Fruit fly (Drosophila melanogaster) whole organism, embryonic: ENCODE results near the gene smo.

ENCODE experiments used
- Asciz ChIP-seq: fragments of 200-800 bp; sonication (Bioruptor generic); optimal IDR thresholded peaks from 2 replicates; lab custom pipeline; 2017; ENCODE audit warnings: missing biosample characterization, mild to moderate bottlenecking, missing genetic modification characterization, missing genetic modification reagents
- CG11398 ChIP-seq: fragments of 200-800 bp; sonication (Bioruptor generic); optimal IDR thresholded peaks from 2 replicates; lab custom pipeline; 2016; ENCODE audit warnings: missing biosample characterization, missing genetic modification characterization
- CG12236 ChIP-seq: fragments of 200-800 bp; sonication (Bioruptor generic); optimal IDR thresholded peaks from 2 replicates; lab custom pipeline; 2016; ENCODE audit warnings: missing biosample characterization, missing genetic modification characterization
- CG15696 ChIP-seq: fragments of 200-800 bp; sonication (Bioruptor generic); optimal IDR thresholded peaks from 2 replicates; lab custom pipeline; 2019; ENCODE audit warnings: missing biosample characterization, mild to moderate bottlenecking, missing genetic modification characterization, moderate library complexity
- CG1602 ChIP-seq: fragments of 200-800 bp; sonication (Bioruptor generic); optimal IDR thresholded peaks from 3 replicates; lab custom pipeline; 2016; ENCODE audit warnings: missing biosample characterization, missing genetic modification characterization
- CG1647 ChIP-seq: fragments of 200-800 bp; sonication (Bioruptor generic); optimal IDR thresholded peaks from 3 replicates; lab custom pipeline; 2016; ENCODE audit warnings: missing biosample characterization, missing genetic modification characterization
- CG16813 ChIP-seq: fragments of 200-800 bp; sonication (Bioruptor generic); IDR thresholded peaks from 3 replicates; pipeline ENCODE4 v1.3.6; 2022; ENCODE audit warnings: missing biosample characterization, missing genetic modification characterization; ENCODE audit not compliant: partially characterized antibody
- CG17359 ChIP-seq: fragments of 200-800 bp; sonication (Bioruptor generic); optimal IDR thresholded peaks from 3 replicates; lab custom pipeline; 2018; ENCODE audit warnings: missing biosample characterization, mild to moderate bottlenecking, missing genetic modification characterization, moderate library complexity
- CG18599 ChIP-seq: fragments of 200-800 bp; sonication (Bioruptor generic); optimal IDR thresholded peaks from 3 replicates; lab custom pipeline; 2017; ENCODE audit warnings: missing biosample characterization, missing genetic modification characterization, mild to moderate bottlenecking, moderate library complexity, missing genetic modification reagents
- CG18619 ChIP-seq: fragments of 200-800 bp; sonication (Bioruptor generic); optimal IDR thresholded peaks from 3 replicates; lab custom pipeline; 2017; ENCODE audit warnings: missing biosample characterization, mild to moderate bottlenecking, missing genetic modification characterization
- CG18764 ChIP-seq: fragments of 200-800 bp; sonication (Bioruptor generic); optimal IDR thresholded peaks from 3 replicates; lab custom pipeline; 2016; ENCODE audit warnings: missing biosample characterization, missing genetic modification characterization
- CG2120 ChIP-seq: fragments of 200-800 bp; sonication (Bioruptor generic); optimal IDR thresholded peaks from 3 replicates; lab custom pipeline; 2016; ENCODE audit warnings: missing biosample characterization, missing genetic modification characterization
- CG2129 ChIP-seq: fragments of 200-800 bp; sonication (Bioruptor generic); IDR thresholded peaks from 2 replicates; pipeline ENCODE4 v1.3.6; 2022; ENCODE audit warnings: missing biosample characterization, missing genetic modification characterization; ENCODE audit not compliant: partially characterized antibody
- CG2678 ChIP-seq: fragments of 200-800 bp; sonication (Bioruptor generic); optimal IDR thresholded peaks from 3 replicates; lab custom pipeline; 2019; ENCODE audit warnings: missing biosample characterization, mild to moderate bottlenecking, missing genetic modification characterization, moderate library complexity
- CG3065 ChIP-seq: fragments of 200-800 bp; sonication (Bioruptor generic); optimal IDR thresholded peaks from 2 replicates; lab custom pipeline; 2016; ENCODE audit warnings: missing biosample characterization, missing genetic modification characterization
- CG4707 ChIP-seq: fragments of 200-800 bp; sonication (Bioruptor generic); optimal IDR thresholded peaks from 2 replicates; lab custom pipeline; 2018; ENCODE audit warnings: missing biosample characterization, mild to moderate bottlenecking, missing genetic modification characterization, moderate library complexity
- CG4854 ChIP-seq: fragments of 200-800 bp; sonication (Bioruptor generic); optimal IDR thresholded peaks from 2 replicates; lab custom pipeline; 2016; ENCODE audit warnings: missing biosample characterization, missing genetic modification characterization, inconsistent platforms
- CG6175 ChIP-seq: fragments of 200-800 bp; sonication (Bioruptor generic); IDR thresholded peaks from 3 replicates; pipeline ENCODE4 v1.3.6; 2022; ENCODE audit warnings: missing biosample characterization, missing genetic modification characterization
- CG7963 ChIP-seq: fragments of 200-800 bp; sonication (Bioruptor generic); IDR thresholded peaks from 3 replicates; pipeline ENCODE4 v1.3.6; 2022; ENCODE audit warnings: missing biosample characterization, missing genetic modification characterization; ENCODE audit not compliant: partially characterized antibody
- CG8290 ChIP-seq, 3 experiments: fragments of 200-800 bp; sonication (Bioruptor generic); optimal IDR thresholded peaks; 2 replicates each; lab custom pipeline; 2016 to 2019; ENCODE audit warnings: missing biosample characterization in 3 of 3, missing genetic modification characterization in 3 of 3, mild to moderate bottlenecking in 2 of 3, moderate library complexity in 1 of 3
- CG8359 ChIP-seq: fragments of 200-800 bp; sonication (Bioruptor generic); optimal IDR thresholded peaks from 2 replicates; lab custom pipeline; 2017; ENCODE audit warnings: missing biosample characterization, mild to moderate bottlenecking, missing genetic modification characterization, borderline replicate concordance
- Eip74EF ChIP-seq, 2 experiments: fragments of 200-800 bp in 1 of 2; fragments of >200 bp in 1 of 2; sonication (Bioruptor generic) in 1 of 2; optimal IDR thresholded peaks; 2 replicates each; lab custom pipeline; 2017 to 2019; ENCODE audit warnings: missing biosample characterization in 2 of 2, missing genetic modification characterization in 2 of 2, mild to moderate bottlenecking in 1 of 2, moderate library complexity in 1 of 2
- Gsc ChIP-seq: fragments of 200-800 bp; sonication (Bioruptor generic); IDR thresholded peaks from 2 replicates; pipeline ENCODE4 v1.3.6; 2022; ENCODE audit warnings: missing biosample characterization, missing genetic modification characterization
- HmgZ ChIP-seq: fragments of 200-800 bp; sonication (Bioruptor generic); optimal IDR thresholded peaks from 2 replicates; lab custom pipeline; 2018; ENCODE audit warnings: missing biosample characterization, mild to moderate bottlenecking, missing genetic modification characterization
- Nf-YC ChIP-seq: fragments of 200-800 bp; optimal IDR thresholded peaks from 3 replicates; lab custom pipeline; 2019; ENCODE audit warnings: missing biosample characterization, mild to moderate bottlenecking, missing genetic modification characterization, moderate library complexity
- Ptx1 ChIP-seq: fragments of 200-800 bp; sonication (Bioruptor generic); IDR thresholded peaks from 2 replicates; pipeline ENCODE4 v1.3.6; 2022; ENCODE audit warnings: missing biosample characterization, missing genetic modification characterization
- Rfx ChIP-seq: fragments of 200-800 bp; sonication (Bioruptor generic); IDR thresholded peaks from 2 replicates; pipeline ENCODE4 v1.3.6; 2022; ENCODE audit warnings: missing biosample characterization, missing genetic modification characterization
- Ssrp ChIP-seq: fragments of 200-800 bp; sonication (Bioruptor generic); optimal IDR thresholded peaks from 2 replicates; lab custom pipeline; 2018; ENCODE audit warnings: missing biosample characterization, mild to moderate bottlenecking, missing genetic modification characterization, moderate library complexity
- br ChIP-seq: fragments of >200 bp; optimal IDR thresholded peaks from 2 replicates; lab custom pipeline; 2017
- bsh ChIP-seq, 2 experiments: fragments of 200-800 bp; sonication (Bioruptor generic); optimal IDR thresholded peaks; 2 replicates each; lab custom pipeline; 2017 to 2018; ENCODE audit warnings: mild to moderate bottlenecking in 2 of 2, missing biosample characterization in 2 of 2, missing genetic modification characterization in 2 of 2, moderate library complexity in 1 of 2
- chinmo ChIP-seq: fragments of 200-800 bp; sonication (Bioruptor generic); IDR thresholded peaks from 4 replicates; pipeline ENCODE4 v1.3.6; 2022; ENCODE audit warnings: missing biosample characterization, missing genetic modification characterization; ENCODE audit not compliant: partially characterized antibody
- chm ChIP-seq: fragments of 200-800 bp; sonication (Bioruptor generic); IDR thresholded peaks from 2 replicates; pipeline ENCODE4 v1.3.6; 2022; ENCODE audit warnings: missing biosample characterization, missing genetic modification characterization
- crol ChIP-seq: fragments of 200-800 bp; sonication (Bioruptor generic); IDR thresholded peaks from 2 replicates; pipeline ENCODE4 v1.3.6; 2022; ENCODE audit warnings: missing biosample characterization, missing genetic modification characterization
- dysf ChIP-seq: fragments of 200-800 bp; sonication (Bioruptor generic); IDR thresholded peaks from 3 replicates; pipeline ENCODE4 v1.3.6; 2022; ENCODE audit warnings: missing biosample characterization, missing genetic modification characterization
- esg ChIP-seq: fragments of 200-800 bp; sonication (Bioruptor generic); conservative IDR thresholded peaks from 2 replicates; pipeline ENCODE4 v1.3.6; 2022; ENCODE audit warnings: missing biosample characterization, missing genetic modification characterization
- hth ChIP-seq: fragments of >200 bp; optimal IDR thresholded peaks from 2 replicates; lab custom pipeline; 2017; ENCODE audit warnings: inconsistent platforms
- jigr1 ChIP-seq: fragments of 200-800 bp; sonication (Bioruptor generic); IDR thresholded peaks from 3 replicates; pipeline ENCODE4 v1.3.6; 2022; ENCODE audit warnings: missing biosample characterization, missing genetic modification characterization
- maf-S ChIP-seq: fragments of 200-800 bp; sonication (Bioruptor generic); optimal IDR thresholded peaks from 2 replicates; lab custom pipeline; 2016; ENCODE audit warnings: missing biosample characterization, missing genetic modification characterization
- nerfin-2 ChIP-seq: fragments of 200-800 bp; sonication (Bioruptor generic); IDR thresholded peaks from 2 replicates; pipeline ENCODE4 v1.3.6; 2022; ENCODE audit warnings: missing biosample characterization, missing genetic modification characterization; ENCODE audit not compliant: partially characterized antibody
- pan ChIP-seq, 4 experiments: fragments of >200 bp in 3 of 4; fragments of 200-800 bp in 1 of 4; sonication (Bioruptor generic) in 1 of 4; optimal IDR thresholded peaks in 3 of 4; IDR thresholded peaks in 1 of 4; 2 replicates each; pipeline versions ENCODE4 v1.3.6 to Lab custom; 2017 to 2022; ENCODE audit warnings: missing biosample characterization in 2 of 4, missing genetic modification characterization in 2 of 4, mixed read lengths in 1 of 4
- ro ChIP-seq: fragments of 200-800 bp; sonication (Bioruptor generic); IDR thresholded peaks from 2 replicates; pipeline ENCODE4 v1.3.6; 2022; ENCODE audit warnings: missing biosample characterization, missing genetic modification characterization
- sc ChIP-seq, 3 experiments: fragments of >200 bp in 2 of 3; fragments of 200-800 bp in 1 of 3; sonication (Bioruptor generic) in 1 of 3; optimal IDR thresholded peaks; 2 replicates in 2 of 3; 3 replicates in 1 of 3; lab custom pipeline; 2017; ENCODE audit warnings: mild to moderate bottlenecking in 1 of 3, missing biosample characterization in 1 of 3, missing genetic modification characterization in 1 of 3, missing genetic modification reagents in 1 of 3
- schlank ChIP-seq: fragments of 200-800 bp; sonication (Bioruptor generic); optimal IDR thresholded peaks from 2 replicates; lab custom pipeline; 2018; ENCODE audit warnings: missing biosample characterization, mild to moderate bottlenecking, missing genetic modification characterization
- scrt ChIP-seq: fragments of 200-800 bp; sonication (Bioruptor generic); optimal IDR thresholded peaks from 2 replicates; lab custom pipeline; 2018; ENCODE audit warnings: missing biosample characterization, mild to moderate bottlenecking, missing genetic modification characterization, moderate library complexity
- so ChIP-seq: fragments of 200-800 bp; sonication (Bioruptor generic); IDR thresholded peaks from 3 replicates; pipeline ENCODE4 v1.3.6; 2022; ENCODE audit warnings: missing biosample characterization, missing genetic modification characterization
- ssp ChIP-seq: fragments of 200-800 bp; sonication (Bioruptor generic); IDR thresholded peaks from 2 replicates; pipeline ENCODE4 v1.3.6; 2022; ENCODE audit warnings: missing biosample characterization, missing genetic modification characterization
- yki ChIP-seq: fragments of >200 bp; optimal IDR thresholded peaks from 3 replicates; lab custom pipeline; 2018
- zen ChIP-seq: fragments of 200-800 bp; sonication (Bioruptor generic); optimal IDR thresholded peaks from 3 replicates; lab custom pipeline; 2018; ENCODE audit warnings: missing biosample characterization, mild to moderate bottlenecking, missing genetic modification characterization, moderate library complexity
- zfh2 ChIP-seq: fragments of 200-800 bp; sonication (Bioruptor generic); optimal IDR thresholded peaks from 2 replicates; lab custom pipeline; 2016; ENCODE audit warnings: missing biosample characterization, missing genetic modification characterization

smo gene

DNA sequence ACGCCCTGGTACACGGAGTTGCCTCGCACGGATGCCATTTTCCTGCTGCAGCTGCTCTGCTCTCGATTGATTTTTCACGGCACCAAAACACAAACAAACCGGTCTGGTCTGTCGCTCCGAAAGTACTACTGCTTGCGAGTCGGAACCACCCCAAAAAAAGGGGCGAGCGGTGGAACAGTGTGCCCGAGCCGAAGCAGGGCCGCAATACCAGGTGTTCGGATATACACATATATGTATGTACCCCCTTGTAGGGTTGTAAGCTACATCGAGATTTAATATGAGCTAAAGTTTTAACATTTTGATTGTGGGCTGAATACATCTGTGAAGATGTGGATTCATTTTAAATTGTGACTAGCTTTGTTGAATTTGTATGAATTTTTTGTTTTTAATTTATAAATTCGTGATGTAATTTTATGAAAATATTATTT is 8.2 kb downstream of the smo start (continued):
- peak; percentile 52 for TF ChIP-seq Asciz
- TF ChIP-seq pan (optimal IDR thresholded peaks at IDR 0.05; lab: Kevin White, UChicago) = no peak
- TF ChIP-seq pan (GFP tag; optimal IDR thresholded peaks at IDR 0.05 in 1 of 2, IDR thresholded peaks at IDR 0.05 in 1 of 2) = no peak
- TF ChIP-seq CG4707 = peak; percentile 48
- TF ChIP-seq CG6175 = no peak
- TF ChIP-seq schlank (tag; lab: Kevin White, UChicago) = no peak
- TF ChIP-seq Ssrp (tag; lab: Kevin White, UChicago) = no peak
- TF ChIP-seq bsh (GFP tag; optimal IDR thresholded peaks at IDR 0.05; lab: Kevin White, UChicago) = peak in 1 of 2 experiments; percentile 60
- TF ChIP-seq CG18764 (GFP tag; lab: Kevin White, UChicago) = no peak
- peak; percentile 75 for TF ChIP-seq Rfx
- peak; percentile 5; the same call in 1 of the 4 replicates for TF ChIP-seq chinmo (GFP tag; lab: Robert Waterston, UW)
- TF ChIP-seq so (GFP tag; lab: Robert Waterston, UW) = no peak; the same call in 2 of the 3 replicates
- TF ChIP-seq CG15696 (tag; lab: Kevin White, UChicago) = peak; percentile 7
- TF ChIP-seq chm (GFP tag; lab: Robert Waterston, UW) = peak; percentile 65
- no peak for TF ChIP-seq CG16813 (GFP tag; lab: Robert Waterston, UW)
- peak; percentile 39 for TF ChIP-seq scrt (GFP tag; lab: Kevin White, UChicago)
- peak; percentile 33 for TF ChIP-seq maf-S
- peak; percentile 69 for TF ChIP-seq CG2678 (tag; lab: Kevin White, UChicago)
- TF ChIP-seq zfh2 (GFP tag; lab: Kevin White, UChicago) = peak; percentile 47
- peak; percentile 70 for TF ChIP-seq CG18599 (GFP tag; lab: Kevin White, UChicago)
- no peak for TF ChIP-seq ro (GFP tag; lab: Robert Waterston, UW)
- TF ChIP-seq br (lab: Kevin White, UChicago) = no peak
- TF ChIP-seq yki (lab: Kevin White, UChicago) = no peak
- peak; percentile 60 for TF ChIP-seq CG3065 (GFP tag; lab: Kevin White, UChicago)
- peak; percentile 53 for TF ChIP-seq Nf-YC (tag; lab: Kevin White, UChicago)
- peak; percentile 52; the same call in 1 of the 2 replicates for TF ChIP-seq crol (GFP tag; lab: Robert Waterston, UW)
- TF ChIP-seq dysf = 0 out of 3 replicates have a peak, but pooled peaks have one; percentile 42
- TF ChIP-seq hth (lab: Kevin White, UChicago) = no peak
- peak; percentile 13 for TF ChIP-seq CG18619
- peak in 1 of 2 experiments; percentile 15 for TF ChIP-seq Eip74EF (GFP tag; optimal IDR thresholded peaks at IDR 0.05; lab: Kevin White, UChicago)
- TF ChIP-seq ssp (GFP tag; lab: Robert Waterston, UW) = peak; percentile 36; the same call in 1 of the 2 replicates
- TF ChIP-seq Gsc (GFP tag; lab: Robert Waterston, UW) = no peak
- TF ChIP-seq CG7963 = no peak
- TF ChIP-seq esg = no peak
- no peak for TF ChIP-seq jigr1 (GFP tag; lab: Robert Waterston, UW)
- peak; percentile 12 for TF ChIP-seq zen
- TF ChIP-seq CG17359 = peak; percentile 52
- TF ChIP-seq CG11398 (GFP tag; lab: Kevin White, UChicago) = no peak
- no peak for TF ChIP-seq CG4854 (GFP tag; lab: Kevin White, UChicago)
- peak; percentile 71 for TF ChIP-seq CG2120 (GFP tag; lab: Kevin White, UChicago)
- no peak for TF ChIP-seq CG12236 (GFP tag; lab: Kevin White, UChicago)
- peak; percentile 66 for TF ChIP-seq HmgZ (tag; lab: Kevin White, UChicago)
- TF ChIP-seq CG2129 (GFP tag; lab: Robert Waterston, UW) = no peak
- peak; percentile 45; the same call in 1 of the 2 replicates for TF ChIP-seq Ptx1
- no peak for TF ChIP-seq nerfin-2 (GFP tag; lab: Robert Waterston, UW)
- TF ChIP-seq sc (optimal IDR thresholded peaks at IDR 0.05; lab: Kevin White, UChicago) = no peak
- TF ChIP-seq sc (GFP tag; optimal IDR thresholded peaks at IDR 0.05; lab: Kevin White, UChicago) = no peak
- no peak for TF ChIP-seq CG1647
- peak; percentile 59 for TF ChIP-seq CG8290 (GFP tag; optimal IDR thresholded peaks at IDR 0.05; lab: Kevin White, UChicago)
- TF ChIP-seq CG8290 (tag; optimal IDR thresholded peaks at IDR 0.05; lab: Kevin White, UChicago) = peak; percentile 8 to 88
- TF ChIP-seq CG1602 (GFP tag; lab: Kevin White, UChicago) = no peak
- TF ChIP-seq CG8359 (GFP tag; lab: Kevin White, UChicago) = no peak
